Fruit fly (Drosophila melanogaster): ENCODE results near the gene CG7963.
A peak's percentile ranks its signal among the peaks of the same experiment; 100 is the strongest.

CG7963 gene

dm6 chr3R:8354969-8355368 is 7.7 kb upstream of the CG7963 start:
- TF ChIP-seq bab1 (GFP tag; optimal IDR thresholded peaks at IDR 0.05) (no peak), CG7045 (GFP tag; optimal IDR thresholded peaks at IDR 0.05) (peak; percentile 19), Mnt (GFP tag; optimal IDR thresholded peaks at IDR 0.05) (no peak), Crg-1 (GFP tag; optimal IDR thresholded peaks at IDR 0.05) (no peak), cnc (optimal IDR thresholded peaks at IDR 0.05) (no peak), CG5204 (GFP tag; optimal IDR thresholded peaks at IDR 0.05) (peak; percentile 19), CG33017 (tag; optimal IDR thresholded peaks at IDR 0.05) (no peak), CG1620 (GFP tag; optimal IDR thresholded peaks at IDR 0.05) (no peak), pad (GFP tag; optimal IDR thresholded peaks at IDR 0.05) (no peak), Hr96 (GFP tag; optimal IDR thresholded peaks at IDR 0.05) (no peak), CG12768 (GFP tag; optimal IDR thresholded peaks at IDR 0.05) (no peak), toe (GFP tag; optimal IDR thresholded peaks at IDR 0.05) (no peak)

DNA sequence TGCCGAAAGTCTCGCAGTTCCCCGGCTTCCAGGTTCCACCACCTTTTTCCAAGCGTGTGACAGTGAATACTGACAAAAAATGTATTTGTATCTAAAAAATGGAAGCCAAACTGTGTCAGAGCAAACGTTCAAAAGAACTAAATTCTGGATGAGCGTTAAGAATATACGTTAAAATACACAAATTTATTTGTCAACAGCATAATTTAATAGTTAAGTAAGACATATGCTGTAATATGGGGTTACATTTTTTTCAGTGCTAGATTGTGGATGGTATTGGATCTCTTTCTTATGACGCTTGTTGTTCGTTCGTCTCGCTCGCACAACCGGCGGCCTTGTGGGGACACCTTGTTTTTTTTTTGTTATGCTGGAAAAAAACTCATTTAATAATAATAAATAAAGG is 7.0 kb upstream of the CG7963 start:
- TF ChIP-seq cnc (optimal IDR thresholded peaks at IDR 0.05) (no peak), CG5204 (GFP tag; optimal IDR thresholded peaks at IDR 0.05) (peak; percentile 5), pad (GFP tag; optimal IDR thresholded peaks at IDR 0.05) (no peak), Crg-1 (GFP tag; optimal IDR thresholded peaks at IDR 0.05) (no peak), CG7101 (tag; optimal IDR thresholded peaks at IDR 0.05) (peak; percentile 0), CG14711 (tag; optimal IDR thresholded peaks at IDR 0.05) (peak; percentile 37), tj (GFP tag; optimal IDR thresholded peaks at IDR 0.05) (no peak), Mnt (GFP tag; optimal IDR thresholded peaks at IDR 0.05) (no peak), toe (GFP tag; optimal IDR thresholded peaks at IDR 0.05) (no peak), Hr96 (GFP tag; optimal IDR thresholded peaks at IDR 0.05) (peak; percentile 1), CG1620 (GFP tag; optimal IDR thresholded peaks at IDR 0.05) (no peak), kay (GFP tag; ENCODE audit: borderline replicate concordance) (no peak), CG12768 (GFP tag; optimal IDR thresholded peaks at IDR 0.05) (no peak), ovo (GFP tag; optimal IDR thresholded peaks at IDR 0.05) (no peak), CG11617 (GFP tag; optimal IDR thresholded peaks at IDR 0.05) (no peak), Clk (GFP tag; optimal IDR thresholded peaks at IDR 0.05) (no peak), CG33017 (tag; optimal IDR thresholded peaks at IDR 0.05) (no peak), cic (GFP tag; optimal IDR thresholded peaks at IDR 0.05) (no peak), CG7045 (GFP tag; optimal IDR thresholded peaks at IDR 0.05) (no peak), bab1 (GFP tag; optimal IDR thresholded peaks at IDR 0.05) (peak; percentile 18)

DNA sequence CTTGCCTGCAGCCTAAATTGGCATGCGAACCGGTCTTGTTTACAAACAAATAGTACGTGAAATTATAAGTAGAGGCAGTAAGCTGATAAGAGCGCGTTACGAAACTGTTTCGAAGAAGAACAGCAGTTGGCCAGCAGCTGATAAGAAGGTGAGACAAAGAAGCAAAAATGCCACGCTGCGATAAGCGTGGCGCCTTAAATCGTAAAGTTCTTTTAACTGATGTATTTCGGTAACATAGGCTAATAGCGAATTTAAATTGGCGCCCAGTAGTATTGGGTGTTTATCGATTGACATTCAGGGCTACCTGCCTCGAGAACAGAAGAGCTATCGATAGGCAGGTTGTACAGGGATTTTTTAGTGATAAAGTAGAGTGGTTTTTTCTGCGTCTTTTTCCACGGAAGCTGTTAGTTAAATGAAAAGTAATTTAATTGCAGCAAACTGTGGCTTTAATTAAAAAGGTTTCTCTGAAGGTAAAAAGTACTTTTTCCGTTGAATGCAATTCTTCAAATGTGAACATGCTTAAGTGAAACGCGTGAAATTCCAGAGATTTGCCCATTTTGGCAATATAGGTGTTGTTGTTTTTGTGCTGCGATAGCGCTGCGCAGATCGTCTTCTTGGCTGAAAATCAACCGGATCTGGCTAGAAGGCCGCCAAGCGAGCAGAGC is 5.9 kb upstream of the CG7963 start, which contains the start of gene stck:
Gene stck, plus strand, starts transcription at position 353 of the 665 bp plus-strand sequence.
- TF ChIP-seq Clk (GFP tag; optimal IDR thresholded peaks at IDR 0.05) (no peak), kay (GFP tag; ENCODE audit: borderline replicate concordance) (peak; percentile 69), CG12768 (GFP tag; optimal IDR thresholded peaks at IDR 0.05) (no peak), ovo (GFP tag; optimal IDR thresholded peaks at IDR 0.05) (no peak), pad (GFP tag; optimal IDR thresholded peaks at IDR 0.05) (no peak), CG7045 (GFP tag; optimal IDR thresholded peaks at IDR 0.05) (no peak), CG5204 (GFP tag; optimal IDR thresholded peaks at IDR 0.05) (no peak), CG33017 (tag; optimal IDR thresholded peaks at IDR 0.05) (no peak), Hr96 (GFP tag; optimal IDR thresholded peaks at IDR 0.05) (peak; percentile 4), Crg-1 (GFP tag; optimal IDR thresholded peaks at IDR 0.05) (no peak), Mnt (GFP tag; optimal IDR thresholded peaks at IDR 0.05) (peak; percentile 30), CG11617 (GFP tag; optimal IDR thresholded peaks at IDR 0.05) (no peak), tj (GFP tag; optimal IDR thresholded peaks at IDR 0.05) (no peak), cnc (optimal IDR thresholded peaks at IDR 0.05) (no peak), cic (GFP tag; optimal IDR thresholded peaks at IDR 0.05) (peak; percentile 89), CG1620 (GFP tag; optimal IDR thresholded peaks at IDR 0.05) (peak; percentile 49), CG14711 (tag; optimal IDR thresholded peaks at IDR 0.05) (no peak), toe (GFP tag; optimal IDR thresholded peaks at IDR 0.05) (no peak), CG7101 (tag; optimal IDR thresholded peaks at IDR 0.05) (no peak), bab1 (GFP tag; optimal IDR thresholded peaks at IDR 0.05) (no peak)

dm6 chr3R:8357372-8357992 is 5.1 kb upstream of the CG7963 start:
- TF ChIP-seq CG14711 (tag; optimal IDR thresholded peaks at IDR 0.05) (no peak), cic (GFP tag; optimal IDR thresholded peaks at IDR 0.05) (peak; percentile 17)

DNA sequence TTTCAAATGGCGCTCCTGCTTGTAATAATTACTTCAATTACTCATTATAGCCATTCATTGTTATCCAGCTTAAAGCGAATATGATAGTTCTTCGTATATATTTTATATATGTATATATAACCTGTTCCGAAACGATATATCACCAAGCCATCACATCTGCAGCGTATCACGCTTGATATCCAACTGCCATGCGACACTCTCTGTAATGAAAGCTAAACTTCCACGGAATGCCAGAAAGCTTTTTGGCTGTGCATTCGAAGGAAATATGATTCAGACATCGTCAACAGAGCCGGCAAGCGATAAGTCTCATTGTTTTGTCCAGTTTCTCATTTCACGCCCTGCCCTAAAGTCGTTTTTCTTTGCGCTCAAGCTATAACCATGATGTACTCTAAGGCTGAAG is 4.6 kb upstream of the CG7963 start:
- peak; percentile 69 for TF ChIP-seq tj (GFP tag; optimal IDR thresholded peaks at IDR 0.05)
- TF ChIP-seq Mnt (GFP tag; optimal IDR thresholded peaks at IDR 0.05), result peak; percentile 60
- TF ChIP-seq kay (GFP tag; ENCODE audit: borderline replicate concordance), result peak; percentile 93
- no peak for TF ChIP-seq CG12768 (GFP tag; optimal IDR thresholded peaks at IDR 0.05)
- no peak for TF ChIP-seq CG5204 (GFP tag; optimal IDR thresholded peaks at IDR 0.05)

dm6 chr3R:8368553-8368952 is 5.9 kb downstream of the CG7963 start:
- no peak for TF ChIP-seq Clk (GFP tag; optimal IDR thresholded peaks at IDR 0.05)
- no peak for TF ChIP-seq CG14711 (tag; optimal IDR thresholded peaks at IDR 0.05)
- TF ChIP-seq CG12768 (GFP tag; optimal IDR thresholded peaks at IDR 0.05), result no peak
- no peak for TF ChIP-seq Crg-1 (GFP tag; optimal IDR thresholded peaks at IDR 0.05)
- TF ChIP-seq CG7045 (GFP tag; optimal IDR thresholded peaks at IDR 0.05), result no peak
- no peak for TF ChIP-seq Mnt (GFP tag; optimal IDR thresholded peaks at IDR 0.05)

Measured in whole organism, adult.